Fruit fly (Drosophila melanogaster): Measurements from ENCODE around the gene Gnmt.

DNA sequence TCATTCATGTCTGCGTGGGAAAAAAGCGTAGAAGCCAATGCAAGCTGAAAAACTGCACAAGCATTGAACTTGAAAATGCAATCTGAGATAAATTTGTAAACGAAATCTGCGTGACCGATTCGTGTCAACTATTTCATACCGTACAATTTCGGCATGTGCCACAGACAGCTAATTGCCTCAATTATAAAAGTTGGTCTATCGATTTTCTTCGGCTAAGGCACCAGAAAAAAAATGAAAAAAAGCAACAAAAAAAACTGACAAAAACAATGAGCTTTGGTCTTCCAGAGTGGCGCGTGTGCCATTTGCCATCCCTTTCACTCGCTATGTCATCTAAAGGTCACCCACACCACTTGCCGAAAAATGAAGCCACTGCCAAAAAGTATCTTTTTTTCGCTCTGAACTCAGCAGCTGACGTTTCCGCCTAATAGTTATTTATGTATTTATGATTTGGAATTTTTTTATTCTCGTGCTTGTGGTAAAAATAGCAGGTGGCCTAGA, 44.2 kb downstream of the Gnmt start:
- TF ChIP-seq psq (optimal IDR thresholded peaks at IDR 0.05): no peak
- TF ChIP-seq insv (optimal IDR thresholded peaks at IDR 0.05): no peak
- TF ChIP-seq ttk (optimal IDR thresholded peaks at IDR 0.05): no peak
- TF ChIP-seq h (optimal IDR thresholded peaks at IDR 0.05): no peak
- no peak for TF ChIP-seq Sin3A (optimal IDR thresholded peaks at IDR 0.05)
